Worm (Caenorhabditis elegans) whole organism, L1 larva: ENCODE measurements around the gene Y82E9BR.5.

Source experiments
- ces-1 ChIP-seq: fragments of 150-350 bp; optimal IDR thresholded peaks from 2 replicates; lab custom pipeline; 2014; ENCODE audit warnings: missing biosample characterization, missing genetic modification reagents, missing genetic modification characterization
- egl-27 ChIP-seq, 2 experiments: fragments of 150-350 bp in 1 of 2; sonication (generic microtip); optimal IDR thresholded peaks; 3 replicates each; lab custom pipeline; 2017 to 2018; ENCODE audit warnings: missing biosample characterization in 2 of 2, missing genetic modification characterization in 2 of 2, missing genetic modification reagents in 2 of 2
- elt-2 ChIP-seq: sonication (generic microtip); optimal IDR thresholded peaks from 2 replicates; lab custom pipeline; 2016; ENCODE audit warnings: missing genetic modification characterization, mild to moderate bottlenecking, inconsistent platforms, missing compliant biosample characterization, missing genetic modification reagents
- fos-1 ChIP-seq: fragments of 150-350 bp; optimal IDR thresholded peaks from 2 replicates; lab custom pipeline; 2014; ENCODE audit warnings: missing biosample characterization, missing genetic modification characterization
- lin-13 ChIP-seq: fragments of 150-350 bp; optimal IDR thresholded peaks from 2 replicates; lab custom pipeline; 2014; ENCODE audit warnings: missing biosample characterization, missing genetic modification reagents, missing genetic modification characterization
- nhr-11 ChIP-seq: fragments of 150-350 bp; optimal IDR thresholded peaks from 2 replicates; lab custom pipeline; 2014; ENCODE audit warnings: missing biosample characterization, missing genetic modification characterization
- nhr-237 ChIP-seq: fragments of 150-350 bp; optimal IDR thresholded peaks from 2 replicates; lab custom pipeline; 2014; ENCODE audit warnings: missing biosample characterization, missing genetic modification characterization
- nhr-47 ChIP-seq: sonication (generic microtip); optimal IDR thresholded peaks from 2 replicates; lab custom pipeline; 2016; ENCODE audit warnings: mild to moderate bottlenecking, missing genetic modification characterization, moderate library complexity, missing compliant biosample characterization
- nhr-71 ChIP-seq: sonication (generic microtip); optimal IDR thresholded peaks from 2 replicates; lab custom pipeline; 2016; ENCODE audit warnings: mild to moderate bottlenecking, missing genetic modification characterization, moderate library complexity, missing compliant biosample characterization
- snpc-4 ChIP-seq: fragments of 150-350 bp; optimal IDR thresholded peaks from 2 replicates; lab custom pipeline; 2014; ENCODE audit warnings: missing biosample characterization, missing genetic modification characterization
- unc-62 ChIP-seq: fragments of 150-350 bp; optimal IDR thresholded peaks from 2 replicates; lab custom pipeline; 2014; ENCODE audit warnings: missing biosample characterization, missing genetic modification reagents, missing genetic modification characterization

ce11 chrIII:1392763-1393162, 8.6 kb downstream of the Y82E9BR.5 start:
- TF ChIP-seq elt-2 (tag; lab: Kevin White, UChicago) (peak; percentile 97), fos-1 (tag; lab: Kevin White, UChicago) (no peak), snpc-4 (tag; lab: Kevin White, UChicago) (no peak), nhr-71 (tag; lab: Kevin White, UChicago) (no peak), nhr-47 (tag; lab: Kevin White, UChicago) (no peak), egl-27 (tag; optimal IDR thresholded peaks at IDR 0.05; lab: Kevin White, UChicago) (no peak), nhr-237 (tag; lab: Kevin White, UChicago) (no peak), ces-1 (GFP tag; lab: Kevin White, UChicago) (no peak), nhr-11 (tag; lab: Kevin White, UChicago) (no peak), lin-13 (GFP tag; lab: Kevin White, UChicago) (no peak), unc-62 (GFP tag; lab: Kevin White, UChicago) (no peak)
